Worm (Caenorhabditis elegans) whole organism, early embryonic: ENCODE data around the gene H01G02.1.

Experiments used
- B0310.2 ChIP-seq: sonication (generic microtip); optimal IDR thresholded peaks from 2 replicates; lab custom pipeline; 2016; ENCODE audit warnings: mild to moderate bottlenecking, missing genetic modification characterization, missing compliant biosample characterization
- F13C5.2 ChIP-seq: sonication (generic microtip); optimal IDR thresholded peaks from 2 replicates; lab custom pipeline; 2017; ENCODE audit warnings: mild to moderate bottlenecking, missing genetic modification characterization, inconsistent platforms, missing compliant biosample characterization
- aly-1 ChIP-seq: sonication (generic microtip); optimal IDR thresholded peaks from 2 replicates; lab custom pipeline; 2016; ENCODE audit warnings: missing genetic modification characterization, missing compliant biosample characterization
- ama-1 ChIP-seq: fragments of 150-350 bp; optimal IDR thresholded peaks from 2 replicates; lab custom pipeline; 2014
- ceh-13 ChIP-seq: fragments of 200-800 bp; sonication (Bioruptor generic); optimal IDR thresholded peaks from 2 replicates; lab custom pipeline; 2018; ENCODE audit warnings: mild to moderate bottlenecking, missing genetic modification characterization, missing compliant biosample characterization
- ceh-36 ChIP-seq: sonication (generic microtip); optimal IDR thresholded peaks from 2 replicates; lab custom pipeline; 2016; ENCODE audit warnings: missing genetic modification characterization, inconsistent platforms, missing compliant biosample characterization
- ets-7 ChIP-seq: sonication (generic microtip); optimal IDR thresholded peaks from 2 replicates; lab custom pipeline; 2016; ENCODE audit warnings: missing genotype, missing genetic modification characterization, missing compliant biosample characterization
- flt-1 ChIP-seq: fragments of 200-800 bp; sonication (Bioruptor generic); IDR thresholded peaks from 2 replicates; pipeline ENCODE4 v1.3.6; 2022; ENCODE audit warnings: missing genetic modification characterization, missing compliant biosample characterization
- hmbx-1 ChIP-seq: sonication (generic microtip); optimal IDR thresholded peaks from 2 replicates; lab custom pipeline; 2016; ENCODE audit warnings: mild to moderate bottlenecking, missing genetic modification characterization, missing compliant biosample characterization
- hmg-4 ChIP-seq: fragments of 200-800 bp; sonication (Bioruptor generic); optimal IDR thresholded peaks from 2 replicates; lab custom pipeline; 2018; ENCODE audit warnings: mild to moderate bottlenecking, missing genetic modification characterization, missing compliant biosample characterization
- hnd-1 ChIP-seq: sonication (generic microtip); optimal IDR thresholded peaks from 2 replicates; lab custom pipeline; 2016; ENCODE audit warnings: missing genetic modification characterization, missing compliant biosample characterization
- pes-1 ChIP-seq: fragments of 200-800 bp; sonication (Bioruptor generic); IDR thresholded peaks from 2 replicates; pipeline ENCODE4 v1.3.6; 2022; ENCODE audit warnings: missing genetic modification reagents, missing genetic modification characterization, missing compliant biosample characterization
- scrt-1 ChIP-seq: fragments of 200-800 bp; sonication (Bioruptor generic); IDR thresholded peaks from 2 replicates; pipeline ENCODE4 v1.3.6; 2022; ENCODE audit warnings: missing genetic modification characterization, missing compliant biosample characterization
- sea-1 ChIP-seq: fragments of 200-800 bp; sonication (Bioruptor generic); conservative IDR thresholded peaks from 2 replicates; pipeline ENCODE4 v1.3.6; 2022; ENCODE audit warnings: missing genetic modification characterization, missing compliant biosample characterization
- tbx-11 ChIP-seq: fragments of 200-800 bp; sonication (Bioruptor generic); IDR thresholded peaks from 2 replicates; pipeline ENCODE4 v1.3.6; 2022; ENCODE audit warnings: missing genetic modification characterization, missing compliant biosample characterization
- tbx-37 ChIP-seq: fragments of 200-800 bp; sonication (Bioruptor generic); conservative IDR thresholded peaks from 2 replicates; pipeline ENCODE4 v1.3.6; 2022; ENCODE audit warnings: missing genetic modification reagents, missing genetic modification characterization, missing compliant biosample characterization
- tra-4 ChIP-seq: sonication (generic microtip); optimal IDR thresholded peaks from 2 replicates; lab custom pipeline; 2017; ENCODE audit warnings: missing genetic modification characterization, missing compliant biosample characterization

The H01G02.1 gene

DNA sequence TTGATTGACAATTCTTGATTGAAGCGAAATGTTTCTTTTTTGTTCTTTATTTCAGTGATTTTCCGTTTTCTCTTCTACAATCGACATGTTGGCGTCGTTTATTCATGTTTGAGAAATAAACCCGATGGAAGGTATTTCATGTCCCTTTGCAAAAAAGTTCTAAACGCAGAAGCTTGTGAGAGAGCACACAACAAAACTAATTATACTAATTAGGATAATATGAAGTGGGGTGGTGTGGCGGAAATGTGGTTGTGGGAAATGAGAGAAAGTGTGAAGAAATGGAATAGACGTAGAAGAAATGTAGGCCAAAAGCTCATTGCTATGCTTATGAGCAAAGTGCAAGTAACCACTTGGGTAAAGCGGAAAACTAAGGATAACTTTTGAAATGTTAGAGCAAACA, 21.1 kb downstream of the H01G02.1 start:
- TF ChIP-seq ceh-13 (GFP tag; lab: Kevin White, UChicago): no peak
- TF ChIP-seq hmg-4 (GFP tag; lab: Kevin White, UChicago): no peak
- no peak for TF ChIP-seq tbx-37 (GFP tag; lab: Robert Waterston, UW)
- TF ChIP-seq tbx-11: no peak
- no peak for TF ChIP-seq ama-1
- TF ChIP-seq F13C5.2 (tag; lab: Kevin White, UChicago): no peak
- no peak for TF ChIP-seq tra-4 (tag; lab: Kevin White, UChicago)
- TF ChIP-seq hnd-1: no peak
- TF ChIP-seq sea-1 (GFP tag; lab: Robert Waterston, UW): no peak
- TF ChIP-seq ceh-36 (tag; lab: Kevin White, UChicago): no peak
- TF ChIP-seq aly-1 (tag; lab: Kevin White, UChicago): no peak
- TF ChIP-seq ets-7: no peak
- TF ChIP-seq scrt-1 (GFP tag; lab: Robert Waterston, UW): no peak
- no peak for TF ChIP-seq pes-1
- no peak for TF ChIP-seq hmbx-1 (tag; lab: Kevin White, UChicago)
- TF ChIP-seq flt-1 (GFP tag; lab: Robert Waterston, UW): no peak
- no peak for TF ChIP-seq B0310.2 (tag; lab: Kevin White, UChicago)

ce11 chrIV:11779028-11779427, 24.9 kb downstream of the H01G02.1 start, which contains the start of gene lpr-2:
Gene lpr-2 (plus strand): TSS chrIV:11779216.
- TF ChIP-seq sea-1 (GFP tag; lab: Robert Waterston, UW) (no peak), ets-7 (no peak), ceh-36 (tag; lab: Kevin White, UChicago) (no peak), hmbx-1 (tag; lab: Kevin White, UChicago) (no peak), tra-4 (tag; lab: Kevin White, UChicago) (no peak), ceh-13 (GFP tag; lab: Kevin White, UChicago) (no peak), hnd-1 (no peak)

ce11 chrIV:11776968-11777467, 26.9 kb downstream of the H01G02.1 start:
- TF ChIP-seq tbx-11 (no peak), ceh-36 (tag; lab: Kevin White, UChicago) (no peak), aly-1 (tag; lab: Kevin White, UChicago) (no peak)

DNA sequence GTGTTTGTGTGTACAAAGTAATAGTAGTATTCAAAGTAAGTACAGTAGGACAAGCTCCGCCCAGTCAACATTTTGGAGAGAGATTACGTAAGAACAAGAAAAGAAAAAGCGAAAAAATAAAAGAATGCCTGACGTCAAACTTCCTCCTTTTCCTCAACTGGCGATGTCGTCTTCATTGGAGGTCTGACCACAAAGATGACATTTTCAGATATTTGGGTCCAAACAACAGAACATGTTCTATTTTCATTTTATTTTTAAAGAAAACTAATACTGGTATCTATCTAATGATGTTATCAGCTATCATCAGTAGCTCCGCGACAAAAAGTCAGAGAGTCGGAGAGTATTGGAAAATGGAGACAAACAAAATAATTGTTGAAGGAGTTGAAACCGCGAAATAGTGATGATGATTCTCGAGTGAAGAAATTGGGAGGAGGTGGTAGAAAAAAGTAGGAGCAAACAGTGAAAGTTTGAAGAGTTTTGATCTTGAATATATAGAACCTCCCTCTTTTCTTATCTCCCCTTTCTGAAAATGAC, 30.2 kb downstream of the H01G02.1 start, which contains the start of gene lips-5:
Gene lips-5 (minus strand): TSS at position 51 of the 534 bp plus-strand sequence.
- TF ChIP-seq hmbx-1 (tag; lab: Kevin White, UChicago) (no peak), tra-4 (tag; lab: Kevin White, UChicago) (no peak), hnd-1 (no peak), aly-1 (tag; lab: Kevin White, UChicago) (no peak), sea-1 (GFP tag; lab: Robert Waterston, UW) (no peak), B0310.2 (tag; lab: Kevin White, UChicago) (no peak), ceh-13 (GFP tag; lab: Kevin White, UChicago) (no peak), flt-1 (GFP tag; lab: Robert Waterston, UW) (no peak), hmg-4 (GFP tag; lab: Kevin White, UChicago) (no peak), pes-1 (no peak), ets-7 (no peak), scrt-1 (GFP tag; lab: Robert Waterston, UW) (no peak)

ce11 chrIV:11772119-11772518, 31.8 kb downstream of the H01G02.1 start:
- TF ChIP-seq F13C5.2 (tag; lab: Kevin White, UChicago): no peak
- no peak for TF ChIP-seq scrt-1 (GFP tag; lab: Robert Waterston, UW)
- TF ChIP-seq ama-1: no peak
- no peak for TF ChIP-seq tbx-37 (GFP tag; lab: Robert Waterston, UW)
- TF ChIP-seq ceh-13 (GFP tag; lab: Kevin White, UChicago): no peak
- no peak for TF ChIP-seq ceh-36 (tag; lab: Kevin White, UChicago)
- TF ChIP-seq pes-1: no peak
- no peak for TF ChIP-seq ets-7
- TF ChIP-seq hmbx-1 (tag; lab: Kevin White, UChicago): no peak
- no peak for TF ChIP-seq hmg-4 (GFP tag; lab: Kevin White, UChicago)
- no peak for TF ChIP-seq sea-1 (GFP tag; lab: Robert Waterston, UW)
- TF ChIP-seq flt-1 (GFP tag; lab: Robert Waterston, UW): no peak
- no peak for TF ChIP-seq aly-1 (tag; lab: Kevin White, UChicago)

- TF ChIP-seq ceh-36 (tag; lab: Kevin White, UChicago): no peak
- no peak for TF ChIP-seq tra-4 (tag; lab: Kevin White, UChicago)
- TF ChIP-seq scrt-1 (GFP tag; lab: Robert Waterston, UW): no peak
- no peak for TF ChIP-seq sea-1 (GFP tag; lab: Robert Waterston, UW)
- TF ChIP-seq ceh-13 (GFP tag; lab: Kevin White, UChicago): no peak
- TF ChIP-seq ets-7: no peak
- no peak for TF ChIP-seq aly-1 (tag; lab: Kevin White, UChicago)
- TF ChIP-seq pes-1: no peak
- TF ChIP-seq tbx-11: no peak
- TF ChIP-seq B0310.2 (tag; lab: Kevin White, UChicago): no peak
- no peak for TF ChIP-seq hmbx-1 (tag; lab: Kevin White, UChicago)
- no peak for TF ChIP-seq ama-1
- TF ChIP-seq tbx-37 (GFP tag; lab: Robert Waterston, UW): no peak
- TF ChIP-seq F13C5.2 (tag; lab: Kevin White, UChicago): no peak
- TF ChIP-seq hmg-4 (GFP tag; lab: Kevin White, UChicago): no peak
- no peak for TF ChIP-seq flt-1 (GFP tag; lab: Robert Waterston, UW)
Observed at ce11 chrIV:11771064-11771463, 32.9 kb downstream of the H01G02.1 start.

DNA sequence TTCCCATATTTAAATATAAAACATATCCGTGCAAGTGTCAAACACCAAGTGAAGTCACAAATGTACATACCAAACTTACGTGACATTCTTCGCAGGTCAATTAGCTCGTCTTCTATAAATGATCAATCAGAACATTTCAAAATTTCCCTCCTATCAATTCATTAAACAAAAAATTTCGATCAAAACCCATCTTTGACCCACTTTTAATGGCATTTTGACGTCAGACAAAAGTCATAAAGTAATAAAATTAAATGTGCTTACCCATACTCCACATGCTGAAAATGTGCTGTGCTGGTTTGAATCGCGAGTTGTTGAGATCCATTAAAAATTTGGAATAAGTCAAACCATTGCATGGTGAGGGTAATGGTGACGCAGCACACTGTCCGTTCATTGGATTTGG, 34.2 kb downstream of the H01G02.1 start:
- TF ChIP-seq tra-4 (tag; lab: Kevin White, UChicago) (no peak), pes-1 (no peak), ceh-36 (tag; lab: Kevin White, UChicago) (no peak), tbx-11 (no peak), hmbx-1 (tag; lab: Kevin White, UChicago) (no peak)
